Fruit fly (Drosophila melanogaster) whole organism, adult: ENCODE data around the gene CG34140.

Experiments
- CG11617 ChIP-seq: fragments of 200-800 bp; sonication (Bioruptor generic); optimal IDR thresholded peaks from 2 replicates; lab custom pipeline; 2017; ENCODE audit warnings: mild to moderate bottlenecking, missing biosample characterization, missing genetic modification reagents, missing genetic modification characterization
- CG12768 ChIP-seq: fragments of 200-800 bp; sonication (Bioruptor generic); optimal IDR thresholded peaks from 2 replicates; lab custom pipeline; 2017; ENCODE audit warnings: missing biosample characterization, missing genetic modification characterization, mild to moderate bottlenecking, moderate library complexity, missing genetic modification reagents
- CG14711 ChIP-seq: fragments of 200-800 bp; sonication (Bioruptor generic); optimal IDR thresholded peaks from 2 replicates; lab custom pipeline; 2018; ENCODE audit warnings: missing biosample characterization, mild to moderate bottlenecking, missing genetic modification characterization, moderate library complexity
- CG1620 ChIP-seq: fragments of 200-800 bp; sonication (Bioruptor generic); optimal IDR thresholded peaks from 2 replicates; lab custom pipeline; 2016; ENCODE audit warnings: missing biosample characterization, missing genetic modification characterization
- CG33017 ChIP-seq: fragments of 200-800 bp; sonication (Bioruptor generic); optimal IDR thresholded peaks from 2 replicates; lab custom pipeline; 2018; ENCODE audit warnings: missing biosample characterization, mild to moderate bottlenecking, missing genetic modification characterization, moderate library complexity
- CG7101 ChIP-seq: fragments of 200-800 bp; sonication (Bioruptor generic); optimal IDR thresholded peaks from 2 replicates; lab custom pipeline; 2018; ENCODE audit warnings: missing biosample characterization, mild to moderate bottlenecking, missing genetic modification characterization, moderate library complexity
- Crg-1 ChIP-seq: fragments of 200-800 bp; sonication (Bioruptor generic); optimal IDR thresholded peaks from 2 replicates; lab custom pipeline; 2016; ENCODE audit warnings: missing biosample characterization, missing genetic modification characterization
- bab1 ChIP-seq: fragments of 200-800 bp; sonication (Bioruptor generic); optimal IDR thresholded peaks from 3 replicates; lab custom pipeline; 2019; ENCODE audit warnings: missing biosample characterization, mild to moderate bottlenecking, missing genetic modification characterization, moderate library complexity
- cic ChIP-seq: fragments of 200-800 bp; sonication (Bioruptor generic); optimal IDR thresholded peaks from 2 replicates; lab custom pipeline; 2017; ENCODE audit warnings: missing biosample characterization, mild to moderate bottlenecking, missing genetic modification characterization, moderate library complexity
- ovo ChIP-seq: fragments of 200-800 bp; sonication (Bioruptor generic); optimal IDR thresholded peaks from 2 replicates; lab custom pipeline; 2016; ENCODE audit warnings: missing biosample characterization, missing genetic modification characterization
- tj ChIP-seq: fragments of 200-800 bp; sonication (Bioruptor generic); optimal IDR thresholded peaks from 3 replicates; lab custom pipeline; 2017; ENCODE audit warnings: missing biosample characterization, mild to moderate bottlenecking, missing genetic modification characterization, moderate library complexity
- toe ChIP-seq: fragments of 200-800 bp; sonication (Bioruptor generic); optimal IDR thresholded peaks from 2 replicates; lab custom pipeline; 2016; ENCODE audit warnings: missing biosample characterization, missing genetic modification characterization

dm6 chr3L:136591-137280, 47.5 kb downstream of the CG34140 start:
- TF ChIP-seq ovo (GFP tag; lab: Kevin White, UChicago), result peak; percentile 23
- TF ChIP-seq tj (GFP tag; lab: Kevin White, UChicago), result peak; percentile 81
- TF ChIP-seq CG11617 (GFP tag; lab: Kevin White, UChicago), result no peak
- no peak for TF ChIP-seq CG1620 (GFP tag; lab: Kevin White, UChicago)
- TF ChIP-seq CG12768 (GFP tag; lab: Kevin White, UChicago), result peak; percentile 12
- TF ChIP-seq Crg-1, result peak; percentile 31
- TF ChIP-seq CG33017, result no peak
- TF ChIP-seq cic (GFP tag; lab: Kevin White, UChicago), result no peak
- TF ChIP-seq toe (GFP tag; lab: Kevin White, UChicago), result no peak
- no peak for TF ChIP-seq bab1 (GFP tag; lab: Kevin White, UChicago)
- no peak for TF ChIP-seq CG14711 (tag; lab: Kevin White, UChicago)
- TF ChIP-seq CG7101 (tag; lab: Kevin White, UChicago), result peak; percentile 1
